Worm (Caenorhabditis elegans): ENCODE measurements around the gene F13B12.6.
A peak's percentile ranks its signal among the peaks of the same experiment; 100 is the strongest.

The F13B12.6 gene

ce11 chrIV:10437114-10437513 is 19.4 kb upstream of the F13B12.6 start:
- TF ChIP-seq sma-9 (GFP tag; optimal IDR thresholded peaks at IDR 0.05) (no peak), sma-9 (tag; optimal IDR thresholded peaks at IDR 0.05) (no peak), ceh-16 (tag; optimal IDR thresholded peaks at IDR 0.05) (no peak), nhr-129 (tag; optimal IDR thresholded peaks at IDR 0.05) (no peak), blmp-1 (tag; optimal IDR thresholded peaks at IDR 0.05; ENCODE audit: insufficient read depth) (no peak), R02D3.7 (tag; optimal IDR thresholded peaks at IDR 0.05) (no peak), peb-1 (tag; optimal IDR thresholded peaks at IDR 0.05) (no peak), Y55F3AM.14 (GFP tag; optimal IDR thresholded peaks at IDR 0.05) (no peak), nhr-237 (tag; optimal IDR thresholded peaks at IDR 0.05) (no peak), mdl-1 (tag; optimal IDR thresholded peaks at IDR 0.05) (no peak), lsy-2 (tag; optimal IDR thresholded peaks at IDR 0.05) (no peak), egl-27 (tag; optimal IDR thresholded peaks at IDR 0.05) (no peak), nhr-25 (tag; optimal IDR thresholded peaks at IDR 0.05) (no peak), nhr-6 (tag; optimal IDR thresholded peaks at IDR 0.05) (no peak), nhr-23 (tag; optimal IDR thresholded peaks at IDR 0.05) (no peak), gmeb-1 (tag; optimal IDR thresholded peaks at IDR 0.05) (no peak), ztf-1 (GFP tag; conservative IDR thresholded peaks at IDR 0.05) (no peak), lin-13 (GFP tag; optimal IDR thresholded peaks at IDR 0.05) (no peak)

- TF ChIP-seq nhr-129 (tag; optimal IDR thresholded peaks at IDR 0.05) (no peak), ztf-11 (tag; optimal IDR thresholded peaks at IDR 0.05) (no peak), C34F6.9 (tag; optimal IDR thresholded peaks at IDR 0.05) (no peak), R02D3.7 (tag; optimal IDR thresholded peaks at IDR 0.05) (no peak), ztf-4 (tag; optimal IDR thresholded peaks at IDR 0.05) (no peak), lin-11 (tag; optimal IDR thresholded peaks at IDR 0.05) (no peak), fos-1 (tag; optimal IDR thresholded peaks at IDR 0.05) (no peak), blmp-1 (tag; optimal IDR thresholded peaks at IDR 0.05; ENCODE audit: insufficient read depth) (no peak), sem-4 (tag; optimal IDR thresholded peaks at IDR 0.05) (no peak), nhr-77 (tag; optimal IDR thresholded peaks at IDR 0.05) (no peak), ceh-82 (tag; optimal IDR thresholded peaks at IDR 0.05) (no peak)
Observed at ce11 chrIV:10436401-10436800, 18.7 kb upstream of the F13B12.6 start, which contains the start of gene ins-1. ins-1 (plus strand) TSS chrIV:10436701.

ce11 chrIV:10430507-10430906 is 12.8 kb upstream of the F13B12.6 start:
- TF ChIP-seq ama-1 (optimal IDR thresholded peaks at IDR 0.05), result no peak

ce11 chrIV:10429129-10429528 is 11.4 kb upstream of the F13B12.6 start, which contains the start of gene F13B12.2:
F13B12.2 (minus strand) TSS chrIV:10429130.
- TF ChIP-seq skn-1 (tag; optimal IDR thresholded peaks at IDR 0.05) (peak; percentile 5), fos-1 (tag; optimal IDR thresholded peaks at IDR 0.05) (peak; percentile 32), nhr-11 (tag; optimal IDR thresholded peaks at IDR 0.05) (no peak)

ce11 chrIV:10425129-10425528 is 7.4 kb upstream of the F13B12.6 start:
- TF ChIP-seq F13H6.1 (tag; optimal IDR thresholded peaks at IDR 0.05) (peak; percentile 24), crh-2 (tag; optimal IDR thresholded peaks at IDR 0.05) (peak; percentile 6), C34F6.9 (tag; optimal IDR thresholded peaks at IDR 0.05) (peak; percentile 37), lsy-2 (tag; optimal IDR thresholded peaks at IDR 0.05) (peak in 1 of 2 experiments; percentile 53), ceh-16 (tag; optimal IDR thresholded peaks at IDR 0.05) (no peak), ama-1 (optimal IDR thresholded peaks at IDR 0.05) (no peak), fos-1 (tag; optimal IDR thresholded peaks at IDR 0.05) (peak; percentile 21), nhr-129 (tag; optimal IDR thresholded peaks at IDR 0.05) (peak; percentile 24), unc-55 (GFP tag; optimal IDR thresholded peaks at IDR 0.05) (peak; percentile 47)

- TF ChIP-seq lsy-2 (tag; optimal IDR thresholded peaks at IDR 0.05) (no peak), C34F6.9 (tag; optimal IDR thresholded peaks at IDR 0.05) (no peak), nhr-6 (tag; optimal IDR thresholded peaks at IDR 0.05) (no peak), alr-1 (tag; optimal IDR thresholded peaks at IDR 0.05) (no peak), lin-11 (tag; optimal IDR thresholded peaks at IDR 0.05) (no peak), sma-3 (GFP tag; optimal IDR thresholded peaks at IDR 0.05) (no peak)
Observed at ce11 chrIV:10424535-10424934, 6.9 kb upstream of the F13B12.6 start, which contains the start of gene F13B12.1. F13B12.1 (minus strand) TSS chrIV:10424635.

All from whole organism, L2 larva.